Worm (Caenorhabditis elegans) whole organism, mixed stage, embryonic: ENCODE data around the gene eor-1.

ENCODE experiments used
- M03D4.4 ChIP-seq: sonication (generic microtip); optimal IDR thresholded peaks from 2 replicates; lab custom pipeline; 2017; ENCODE audit warnings: mild to moderate bottlenecking, missing genetic modification characterization, missing compliant biosample characterization
- bed-3 ChIP-seq: fragments of 200-800 bp; sonication (Bioruptor generic); optimal IDR thresholded peaks from 3 replicates; lab custom pipeline; 2018; ENCODE audit warnings: mild to moderate bottlenecking, missing genetic modification characterization, moderate library complexity, missing compliant biosample characterization
- blmp-1 ChIP-seq: fragments of 150-350 bp; optimal IDR thresholded peaks from 2 replicates; lab custom pipeline; 2014; ENCODE audit warnings: missing biosample characterization, missing genetic modification characterization
- ceh-39 ChIP-seq: fragments of 150-350 bp; optimal IDR thresholded peaks from 2 replicates; lab custom pipeline; 2014; ENCODE audit warnings: missing biosample characterization, missing genetic modification characterization
- ceh-43 ChIP-seq: fragments of 200-800 bp; sonication (Bioruptor generic); optimal IDR thresholded peaks from 2 replicates; lab custom pipeline; 2018; ENCODE audit warnings: mild to moderate bottlenecking, missing genetic modification characterization, moderate library complexity, missing compliant biosample characterization
- ceh-83 ChIP-seq: fragments of 200-800 bp; sonication (Bioruptor generic); optimal IDR thresholded peaks from 2 replicates; lab custom pipeline; 2018; ENCODE audit warnings: mild to moderate bottlenecking, missing genetic modification characterization, missing compliant biosample characterization
- ces-1 ChIP-seq: fragments of 150-350 bp; optimal IDR thresholded peaks from 2 replicates; lab custom pipeline; 2014; ENCODE audit warnings: missing biosample characterization, missing genetic modification reagents, missing genetic modification characterization
- cnd-1 ChIP-seq: fragments of 200-800 bp; sonication (Bioruptor generic); optimal IDR thresholded peaks from 2 replicates; lab custom pipeline; 2018; ENCODE audit warnings: mild to moderate bottlenecking, missing genetic modification characterization, missing compliant biosample characterization
- drap-1 ChIP-seq: fragments of 200-800 bp; sonication (Bioruptor generic); optimal IDR thresholded peaks from 3 replicates; lab custom pipeline; 2018; ENCODE audit warnings: mild to moderate bottlenecking, missing genetic modification characterization, missing compliant biosample characterization
- elt-1 ChIP-seq: sonication (generic microtip); optimal IDR thresholded peaks from 2 replicates; lab custom pipeline; 2017; ENCODE audit warnings: missing genetic modification characterization, mild to moderate bottlenecking, missing compliant biosample characterization, antibody characterized with exemption, moderate library complexity, borderline replicate concordance; ENCODE audit not compliant: insufficient read depth
- elt-3 ChIP-seq: fragments of 150-350 bp; optimal IDR thresholded peaks from 2 replicates; lab custom pipeline; 2014; ENCODE audit warnings: missing biosample characterization, missing genetic modification characterization
- flh-1 ChIP-seq: fragments of 200-800 bp; sonication (Bioruptor generic); optimal IDR thresholded peaks from 2 replicates; lab custom pipeline; 2018; ENCODE audit warnings: mild to moderate bottlenecking, missing genetic modification characterization, moderate library complexity, missing compliant biosample characterization
- ham-2 ChIP-seq: fragments of 200-800 bp; sonication (Bioruptor generic); optimal IDR thresholded peaks from 2 replicates; lab custom pipeline; 2018; ENCODE audit warnings: mild to moderate bottlenecking, missing genetic modification characterization, missing compliant biosample characterization
- hlh-1 ChIP-seq: fragments of 150-350 bp; optimal IDR thresholded peaks from 2 replicates; lab custom pipeline; 2014; ENCODE audit warnings: missing biosample characterization, missing genetic modification reagents, missing genetic modification characterization
- lin-13 ChIP-seq: fragments of 150-350 bp; optimal IDR thresholded peaks from 2 replicates; lab custom pipeline; 2014; ENCODE audit warnings: missing biosample characterization, missing genetic modification characterization
- lin-32 ChIP-seq: fragments of 200-800 bp; sonication (Bioruptor generic); optimal IDR thresholded peaks from 2 replicates; lab custom pipeline; 2018; ENCODE audit warnings: mild to moderate bottlenecking, missing genetic modification characterization, missing compliant biosample characterization
- lsy-2 ChIP-seq: fragments of 150-350 bp; optimal IDR thresholded peaks from 2 replicates; lab custom pipeline; 2014; ENCODE audit warnings: missing biosample characterization, missing genetic modification characterization
- mab-5 ChIP-seq: fragments of 150-350 bp; optimal IDR thresholded peaks from 2 replicates; lab custom pipeline; 2014; ENCODE audit warnings: missing biosample characterization, missing genetic modification characterization
- mep-1 ChIP-seq: fragments of 150-350 bp; optimal IDR thresholded peaks from 2 replicates; lab custom pipeline; 2017; ENCODE audit warnings: missing biosample characterization, missing genetic modification reagents, missing genetic modification characterization, inconsistent platforms
- mls-2 ChIP-seq: sonication (generic microtip); optimal IDR thresholded peaks from 2 replicates; lab custom pipeline; 2016; ENCODE audit warnings: mild to moderate bottlenecking, missing genetic modification characterization, moderate library complexity, missing compliant biosample characterization
- nhr-12 ChIP-seq: fragments of 150-350 bp; optimal IDR thresholded peaks from 2 replicates; lab custom pipeline; 2014; ENCODE audit warnings: missing biosample characterization, missing genetic modification characterization
- nhr-2 ChIP-seq: fragments of 150-350 bp; optimal IDR thresholded peaks from 2 replicates; lab custom pipeline; 2014; ENCODE audit warnings: missing biosample characterization, missing genetic modification characterization
- nhr-237 ChIP-seq: fragments of 150-350 bp; optimal IDR thresholded peaks from 2 replicates; lab custom pipeline; 2014; ENCODE audit warnings: missing biosample characterization, missing genetic modification characterization
- nhr-28 ChIP-seq: fragments of 150-350 bp; optimal IDR thresholded peaks from 2 replicates; lab custom pipeline; 2014; ENCODE audit warnings: missing biosample characterization, missing genetic modification characterization
- nhr-76 ChIP-seq: sonication (generic microtip); optimal IDR thresholded peaks from 2 replicates; lab custom pipeline; 2017; ENCODE audit warnings: missing biosample characterization, missing genetic modification characterization
- pha-4 ChIP-seq: fragments of 150-350 bp; optimal IDR thresholded peaks from 2 replicates; lab custom pipeline; 2018; ENCODE audit warnings: missing biosample characterization, missing genetic modification reagents, missing genetic modification characterization
- sem-2 ChIP-seq: fragments of 200-800 bp; sonication (Bioruptor generic); optimal IDR thresholded peaks from 2 replicates; lab custom pipeline; 2018; ENCODE audit warnings: mild to moderate bottlenecking, missing genetic modification characterization, missing compliant biosample characterization
- snpc-4 ChIP-seq: fragments of 150-350 bp; optimal IDR thresholded peaks from 2 replicates; lab custom pipeline; 2014; ENCODE audit warnings: missing biosample characterization, missing genetic modification characterization
- sptf-1 ChIP-seq: sonication (generic microtip); optimal IDR thresholded peaks from 2 replicates; lab custom pipeline; 2017; ENCODE audit warnings: mild to moderate bottlenecking, missing genetic modification characterization, moderate library complexity, missing compliant biosample characterization
- tbx-8 ChIP-seq: fragments of 200-800 bp; sonication (Bioruptor generic); optimal IDR thresholded peaks from 2 replicates; lab custom pipeline; 2018; ENCODE audit warnings: mild to moderate bottlenecking, missing genetic modification characterization, moderate library complexity, missing compliant biosample characterization
- unc-120 ChIP-seq: sonication (generic microtip); optimal IDR thresholded peaks from 2 replicates; lab custom pipeline; 2017; ENCODE audit warnings: missing genetic modification characterization, missing compliant biosample characterization; ENCODE audit not compliant: poor library complexity, severe bottlenecking
- unc-39 ChIP-seq: fragments of 150-350 bp; optimal IDR thresholded peaks from 2 replicates; lab custom pipeline; 2014; ENCODE audit warnings: missing biosample characterization, missing genetic modification characterization
- unc-62 ChIP-seq: fragments of 150-350 bp; optimal IDR thresholded peaks from 2 replicates; lab custom pipeline; 2014; ENCODE audit warnings: missing biosample characterization, missing genetic modification reagents, missing genetic modification characterization
- zip-8 ChIP-seq: fragments of 150-350 bp; optimal IDR thresholded peaks from 2 replicates; lab custom pipeline; 2014; ENCODE audit warnings: missing biosample characterization, missing genetic modification characterization
- ztf-11 ChIP-seq: fragments of 150-350 bp; optimal IDR thresholded peaks from 2 replicates; lab custom pipeline; 2014; ENCODE audit warnings: missing biosample characterization, missing genetic modification characterization

The eor-1 gene

DNA sequence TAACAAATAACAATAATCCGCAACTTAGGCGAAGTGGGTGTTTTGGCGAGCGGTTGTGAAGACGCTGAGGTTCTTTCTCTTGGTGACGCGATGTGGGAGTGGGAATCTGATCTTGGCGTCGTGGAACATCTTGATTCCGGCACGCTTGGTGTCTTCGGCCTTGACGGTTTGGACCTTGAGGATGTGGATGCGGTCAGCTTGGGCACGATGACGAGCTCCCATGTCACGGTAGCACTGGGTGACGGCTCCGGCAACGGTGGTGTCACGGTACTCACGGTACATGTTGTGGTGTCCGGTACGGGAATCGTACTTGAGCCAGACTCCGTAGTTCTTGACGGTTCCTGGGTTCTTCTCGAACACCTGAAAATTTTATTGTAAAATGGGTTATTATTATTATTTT lies 49.8 kb downstream of the eor-1 start:
- TF ChIP-seq sptf-1 (tag; lab: Kevin White, UChicago) (no peak), ceh-83 (GFP tag; lab: Kevin White, UChicago) (no peak), nhr-237 (tag; lab: Kevin White, UChicago) (no peak), ceh-43 (GFP tag; lab: Kevin White, UChicago) (no peak), ztf-11 (tag; lab: Kevin White, UChicago) (no peak), hlh-1 (tag; lab: Kevin White, UChicago) (no peak), flh-1 (GFP tag; lab: Kevin White, UChicago) (no peak), M03D4.4 (tag; lab: Kevin White, UChicago) (no peak), nhr-28 (tag; lab: Kevin White, UChicago) (no peak), pha-4 (tag; lab: Kevin White, UChicago) (no peak), drap-1 (no peak), sem-2 (GFP tag; lab: Kevin White, UChicago) (no peak), blmp-1 (tag; lab: Kevin White, UChicago) (no peak), ham-2 (GFP tag; lab: Kevin White, UChicago) (no peak), lin-13 (tag; lab: Kevin White, UChicago) (no peak), tbx-8 (GFP tag; lab: Kevin White, UChicago) (no peak), unc-39 (no peak), nhr-12 (no peak), snpc-4 (tag; lab: Kevin White, UChicago) (no peak)

- no peak for TF ChIP-seq nhr-2
- TF ChIP-seq ceh-39 (tag; lab: Kevin White, UChicago) = no peak
- TF ChIP-seq nhr-76 (tag; lab: Kevin White, UChicago) = no peak
- TF ChIP-seq mab-5 (tag; lab: Kevin White, UChicago) = no peak
- no peak for TF ChIP-seq ceh-43 (GFP tag; lab: Kevin White, UChicago)
- TF ChIP-seq sem-2 (GFP tag; lab: Kevin White, UChicago) = no peak
- TF ChIP-seq elt-1 (tag; lab: Kevin White, UChicago) = no peak
- TF ChIP-seq bed-3 (GFP tag; lab: Kevin White, UChicago) = no peak
- TF ChIP-seq sptf-1 (tag; lab: Kevin White, UChicago) = peak; percentile 58
- TF ChIP-seq lsy-2 (tag; lab: Kevin White, UChicago) = peak; percentile 76
- no peak for TF ChIP-seq elt-3 (tag; lab: Kevin White, UChicago)
- no peak for TF ChIP-seq unc-62
- TF ChIP-seq flh-1 (GFP tag; lab: Kevin White, UChicago) = peak; percentile 4
- peak; percentile 30 for TF ChIP-seq zip-8 (tag; lab: Kevin White, UChicago)
- no peak for TF ChIP-seq ham-2 (GFP tag; lab: Kevin White, UChicago)
- no peak for TF ChIP-seq ztf-11 (tag; lab: Kevin White, UChicago)
- TF ChIP-seq mep-1 (tag; lab: Kevin White, UChicago) = peak; percentile 55
- no peak for TF ChIP-seq hlh-1 (tag; lab: Kevin White, UChicago)
- TF ChIP-seq ceh-83 (GFP tag; lab: Kevin White, UChicago) = no peak
- TF ChIP-seq blmp-1 (tag; lab: Kevin White, UChicago) = no peak
- no peak for TF ChIP-seq nhr-12
- no peak for TF ChIP-seq lin-32 (GFP tag; lab: Kevin White, UChicago)
- no peak for TF ChIP-seq cnd-1
- no peak for TF ChIP-seq snpc-4 (tag; lab: Kevin White, UChicago)
- TF ChIP-seq nhr-28 (tag; lab: Kevin White, UChicago) = no peak
- no peak for TF ChIP-seq tbx-8 (GFP tag; lab: Kevin White, UChicago)
- TF ChIP-seq nhr-237 (tag; lab: Kevin White, UChicago) = peak; percentile 6
- peak; percentile 22 for TF ChIP-seq pha-4 (tag; lab: Kevin White, UChicago)
- no peak for TF ChIP-seq unc-39
- TF ChIP-seq M03D4.4 (tag; lab: Kevin White, UChicago) = peak; percentile 31
- TF ChIP-seq drap-1 = peak; percentile 33
- TF ChIP-seq lin-13 (tag; lab: Kevin White, UChicago) = no peak
- no peak for TF ChIP-seq mls-2 (tag; lab: Kevin White, UChicago)
- TF ChIP-seq ces-1 (GFP tag; lab: Kevin White, UChicago) = peak; percentile 22
- no peak for TF ChIP-seq unc-120 (tag; lab: Kevin White, UChicago)
Observed at ce11 chrIV:4748408-4749105, 50.4 kb downstream of the eor-1 start, which contains the start of gene cyc-2.1. TSS of gene cyc-2.1 (minus strand) at chrIV:4749012.
